Fruit fly (Drosophila melanogaster): ENCODE measurements around the gene PGRP-SB2.
A peak's percentile ranks its signal among the peaks of the same experiment; 100 is the strongest.

PGRP-SB2 gene

DNA sequence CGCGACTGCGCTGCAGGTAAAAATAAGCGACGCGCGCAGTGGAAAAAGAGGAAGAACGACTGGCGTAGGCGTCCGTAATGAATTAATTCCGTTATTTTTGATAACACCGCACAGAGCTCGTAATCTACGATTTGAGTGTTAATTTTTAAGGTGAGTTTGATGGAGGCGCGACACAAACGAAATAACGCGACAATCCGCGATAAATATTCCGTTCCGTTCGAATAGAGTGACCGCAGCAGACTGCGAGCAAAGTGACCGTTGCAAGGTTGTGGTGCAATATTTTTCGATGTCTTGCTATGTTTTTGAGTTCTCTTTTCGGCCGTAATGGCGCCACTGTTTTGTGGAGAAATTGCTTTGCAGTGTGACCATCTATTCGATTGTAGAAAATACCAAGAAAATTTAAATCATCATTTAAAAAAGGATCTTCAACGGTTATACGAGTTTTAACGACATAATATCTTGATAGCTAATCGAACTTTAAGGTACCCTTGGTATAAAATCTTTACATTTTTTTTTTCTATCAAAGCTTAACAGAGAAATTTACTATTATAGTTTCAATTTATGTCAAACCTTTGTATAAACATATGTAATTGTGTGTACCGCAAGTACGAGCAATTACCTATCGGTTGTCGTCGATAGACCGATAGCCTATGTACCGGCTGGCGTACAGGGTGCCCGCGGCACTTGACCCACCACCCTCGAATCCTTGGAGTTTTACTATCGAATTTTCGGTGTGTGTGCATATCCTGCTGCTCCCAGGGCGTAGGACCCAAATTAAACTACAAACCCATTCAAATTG is 14.7 kb upstream of the PGRP-SB2 start, which contains the start of the genes CG43954, Lasp and Dab (continued):
- TF ChIP-seq pfk (GFP tag; optimal IDR thresholded peaks at IDR 0.05): peak; percentile 62
- no peak for TF ChIP-seq pan (optimal IDR thresholded peaks at IDR 0.05)
- peak in 1 of 2 experiments; percentile 51 for TF ChIP-seq pan (GFP tag; optimal IDR thresholded peaks at IDR 0.05 in 1 of 2, IDR thresholded peaks at IDR 0.05 in 1 of 2)
- peak; percentile 82 for TF ChIP-seq Ets97D (GFP tag; optimal IDR thresholded peaks at IDR 0.05)
- peak; percentile 26; the same call in 1 of the 2 replicates for TF ChIP-seq CG14014 (GFP tag; IDR thresholded peaks at IDR 0.05)
- TF ChIP-seq ci (GFP tag; IDR thresholded peaks at IDR 0.05): peak; percentile 76; the same call in 2 of the 3 replicates
- TF ChIP-seq CG7745 (tag; optimal IDR thresholded peaks at IDR 0.05): peak; percentile 5
- TF ChIP-seq CG3065 (GFP tag; optimal IDR thresholded peaks at IDR 0.05): peak; percentile 24
- no peak for TF ChIP-seq Optix (GFP tag; IDR thresholded peaks at IDR 0.05)
- TF ChIP-seq CoRest (tag; optimal IDR thresholded peaks at IDR 0.05): peak; percentile 21
- TF ChIP-seq chif (GFP tag; optimal IDR thresholded peaks at IDR 0.05): peak in 1 of 2 experiments; percentile 57
- TF ChIP-seq stc (GFP tag; IDR thresholded peaks at IDR 0.05): peak; percentile 60
- peak; percentile 4 for TF ChIP-seq CG33557 (GFP tag; optimal IDR thresholded peaks at IDR 0.05)
- peak; percentile 9 for TF ChIP-seq PHDP (tag; optimal IDR thresholded peaks at IDR 0.05)
- TF ChIP-seq Eip74EF (GFP tag; optimal IDR thresholded peaks at IDR 0.05): peak in 1 of 2 experiments; percentile 49
- peak; percentile 96 for TF ChIP-seq CTCF (GFP tag; optimal IDR thresholded peaks at IDR 0.05)
- peak; percentile 12 for TF ChIP-seq CG6683 (GFP tag; optimal IDR thresholded peaks at IDR 0.05)
- TF ChIP-seq Stat92E (GFP tag; optimal IDR thresholded peaks at IDR 0.05): peak in 1 of 3 experiments; percentile 70
- peak; percentile 95 for TF ChIP-seq Myb (GFP tag; optimal IDR thresholded peaks at IDR 0.05)
- peak; percentile 27 for TF ChIP-seq CG2875 (GFP tag; optimal IDR thresholded peaks at IDR 0.05)
- TF ChIP-seq CG32772 (GFP tag; IDR thresholded peaks at IDR 0.05): no peak
- TF ChIP-seq lab (GFP tag; optimal IDR thresholded peaks at IDR 0.05): peak; percentile 56
- TF ChIP-seq CG8359 (GFP tag; optimal IDR thresholded peaks at IDR 0.05; ENCODE audit: borderline replicate concordance): no peak
- no peak for TF ChIP-seq Doc2 (GFP tag; IDR thresholded peaks at IDR 0.05)
- TF ChIP-seq so (GFP tag; IDR thresholded peaks at IDR 0.05): peak; percentile 60; the same call in 2 of the 3 replicates
- TF ChIP-seq hkb (optimal IDR thresholded peaks at IDR 0.05): no peak
- TF ChIP-seq hkb (GFP tag; IDR thresholded peaks at IDR 0.05): peak; percentile 12; the same call in 1 of the 2 replicates
- peak; percentile 59 for TF ChIP-seq CG17328 (GFP tag; IDR thresholded peaks at IDR 0.05)
- no peak for TF ChIP-seq Camta (GFP tag; optimal IDR thresholded peaks at IDR 0.05)
- TF ChIP-seq CG10462 (GFP tag; optimal IDR thresholded peaks at IDR 0.05): peak; percentile 4
- peak; percentile 36 for TF ChIP-seq nau (GFP tag; optimal IDR thresholded peaks at IDR 0.05)
- TF ChIP-seq Gsc (GFP tag; IDR thresholded peaks at IDR 0.05): no peak
- TF ChIP-seq CG10431 (GFP tag; optimal IDR thresholded peaks at IDR 0.05): no peak
- peak; percentile 29 for TF ChIP-seq tin (GFP tag; optimal IDR thresholded peaks at IDR 0.05)
- no peak for TF ChIP-seq tll (GFP tag; optimal IDR thresholded peaks at IDR 0.05)
- peak; percentile 21; the same call in 1 of the 3 replicates for TF ChIP-seq zfh1 (GFP tag; IDR thresholded peaks at IDR 0.05)
- peak; percentile 26; the same call in 1 of the 3 replicates for TF ChIP-seq Dbx (GFP tag; IDR thresholded peaks at IDR 0.05)
- TF ChIP-seq lov (optimal IDR thresholded peaks at IDR 0.05): no peak
- 0 out of 3 replicates have a peak, but pooled peaks have one; percentile 40 for TF ChIP-seq lov (GFP tag; IDR thresholded peaks at IDR 0.05)
- peak; percentile 17; the same call in 1 of the 2 replicates for TF ChIP-seq CG10366 (GFP tag; IDR thresholded peaks at IDR 0.05)
- peak; percentile 97 for TF ChIP-seq CG9797 (GFP tag; optimal IDR thresholded peaks at IDR 0.05)
- TF ChIP-seq CG13775 (GFP tag; optimal IDR thresholded peaks at IDR 0.05): no peak
- TF ChIP-seq ro (GFP tag; IDR thresholded peaks at IDR 0.05): no peak
- TF ChIP-seq CG2712 (tag; optimal IDR thresholded peaks at IDR 0.05): peak; percentile 48
- TF ChIP-seq ttk (GFP tag; IDR thresholded peaks at IDR 0.05): peak; percentile 7; the same call in 1 of the 2 replicates
- no peak for TF ChIP-seq CG10565 (GFP tag; optimal IDR thresholded peaks at IDR 0.05)
- no peak for TF ChIP-seq C15 (GFP tag; IDR thresholded peaks at IDR 0.05)
- peak; percentile 18 for TF ChIP-seq CG2678 (tag; optimal IDR thresholded peaks at IDR 0.05)
- TF ChIP-seq CG17186 (GFP tag; optimal IDR thresholded peaks at IDR 0.05): peak; percentile 59
